Worm (Caenorhabditis elegans): ENCODE results near the gene rsp-8.

- TF ChIP-seq hlh-13 (GFP tag; optimal IDR thresholded peaks at IDR 0.05) (no peak), syd-9 (tag; optimal IDR thresholded peaks at IDR 0.05) (no peak), lin-11 (tag; optimal IDR thresholded peaks at IDR 0.05) (no peak), ama-1 (optimal IDR thresholded peaks at IDR 0.05) (no peak), tbx-2 (tag; optimal IDR thresholded peaks at IDR 0.05) (no peak), odd-2 (tag; optimal IDR thresholded peaks at IDR 0.05) (no peak), unc-42 (tag; optimal IDR thresholded peaks at IDR 0.05) (no peak), pqm-1 (tag; optimal IDR thresholded peaks at IDR 0.05) (no peak)
Measured at ce11 chrIII:11789480-11789879, 36.7 kb upstream of the rsp-8 start.

Data from whole organism, late embryonic.